Fruit fly (Drosophila melanogaster): ENCODE results near the gene CG43091.

Gene CG43091

DNA sequence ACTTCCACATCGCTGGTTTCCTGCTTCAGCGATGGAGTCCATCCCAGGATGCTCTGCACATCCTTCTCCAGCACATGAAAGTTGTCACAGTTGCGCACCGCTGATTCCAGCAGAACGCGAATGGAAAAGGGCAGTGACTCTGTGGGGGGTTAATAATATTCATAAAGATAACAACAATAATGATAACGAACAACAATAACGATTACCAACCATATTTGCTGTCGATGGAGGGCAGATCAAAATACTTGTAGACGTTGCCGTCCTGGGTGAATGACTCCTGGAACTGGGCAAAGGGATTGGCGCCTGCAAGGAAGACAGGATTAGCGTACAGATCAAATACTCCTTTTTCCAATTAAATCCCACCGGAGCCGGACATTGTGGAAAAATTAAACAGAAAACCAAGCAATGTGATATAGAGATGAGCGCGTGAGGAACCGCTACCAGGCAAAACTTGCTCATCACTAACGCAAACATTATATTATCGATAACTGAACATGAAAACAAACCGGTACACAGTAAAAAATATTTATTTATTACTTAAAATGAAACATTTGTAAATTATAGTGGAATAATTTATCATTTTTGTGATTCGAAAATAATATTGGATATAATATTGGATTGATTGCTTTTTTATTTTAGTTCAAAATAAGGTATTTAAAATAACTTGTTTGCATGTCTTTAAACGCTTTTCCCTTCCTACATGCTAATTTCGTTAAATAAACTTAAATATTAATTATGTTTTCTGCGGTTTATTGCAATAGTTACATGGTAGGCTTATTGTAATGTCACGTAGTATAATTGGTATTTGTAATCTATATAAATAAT, 44.2 kb downstream of the CG43091 start, which contains the start of gene Irp-1A (continued):
- TF ChIP-seq CG8944 (GFP tag; optimal IDR thresholded peaks at IDR 0.05), result no peak
- TF ChIP-seq CG3995 (GFP tag; optimal IDR thresholded peaks at IDR 0.05), result peak; percentile 61
- peak; percentile 77 for TF ChIP-seq tap (tag; optimal IDR thresholded peaks at IDR 0.05)
- TF ChIP-seq CG12769 (tag; optimal IDR thresholded peaks at IDR 0.05), result no peak
- TF ChIP-seq sima (GFP tag; optimal IDR thresholded peaks at IDR 0.05), result no peak
- peak; percentile 23 for TF ChIP-seq D19B (GFP tag; optimal IDR thresholded peaks at IDR 0.05)
- no peak for TF ChIP-seq CG4854 (GFP tag; optimal IDR thresholded peaks at IDR 0.05)
- no peak for TF ChIP-seq corto (GFP tag; optimal IDR thresholded peaks at IDR 0.05)
- TF ChIP-seq Dip3 (GFP tag; optimal IDR thresholded peaks at IDR 0.05), result no peak
- peak; percentile 85 for TF ChIP-seq unpg (GFP tag; optimal IDR thresholded peaks at IDR 0.05)
- TF ChIP-seq CG7839 (tag; optimal IDR thresholded peaks at IDR 0.05), result peak; percentile 86
- no peak for TF ChIP-seq CG16779 (GFP tag; IDR thresholded peaks at IDR 0.05)
- peak; percentile 83 for TF ChIP-seq BEAF-32 (GFP tag; optimal IDR thresholded peaks at IDR 0.05)
- no peak for TF ChIP-seq emc (GFP tag; optimal IDR thresholded peaks at IDR 0.05)
- TF ChIP-seq Bgb (GFP tag; IDR thresholded peaks at IDR 0.05; ENCODE audit: partially characterized antibody), result peak; percentile 86
- TF ChIP-seq CG12391 (tag; optimal IDR thresholded peaks at IDR 0.05), result peak; percentile 91
- no peak for TF ChIP-seq ab (GFP tag; optimal IDR thresholded peaks at IDR 0.05)
- peak; percentile 19 for TF ChIP-seq ewg (GFP tag; optimal IDR thresholded peaks at IDR 0.05)
- TF ChIP-seq Oli (tag; optimal IDR thresholded peaks at IDR 0.05), result peak; percentile 58
- peak; percentile 19 for TF ChIP-seq Antp (GFP tag; optimal IDR thresholded peaks at IDR 0.05)
- TF ChIP-seq Scr (GFP tag; IDR thresholded peaks at IDR 0.05; ENCODE audit: partially characterized antibody), result peak; percentile 90
- peak; percentile 90 for TF ChIP-seq sens (GFP tag)
- peak; percentile 35 for TF ChIP-seq nom (GFP tag; optimal IDR thresholded peaks at IDR 0.05)
- peak; percentile 70 for TF ChIP-seq CG4730 (GFP tag; IDR thresholded peaks at IDR 0.05)
- peak; percentile 56; the same call in 1 of the 3 replicates for TF ChIP-seq Aef1 (GFP tag; IDR thresholded peaks at IDR 0.05)
- peak; percentile 39 for TF ChIP-seq CG2202 (tag; optimal IDR thresholded peaks at IDR 0.05)
- TF ChIP-seq CG3163 (GFP tag; optimal IDR thresholded peaks at IDR 0.05), result no peak
- TF ChIP-seq Ada2b (GFP tag; IDR thresholded peaks at IDR 0.05), result peak; percentile 71
- TF ChIP-seq CG7271 (tag; optimal IDR thresholded peaks at IDR 0.05), result peak; percentile 80
- peak; percentile 57 for TF ChIP-seq Deaf1 (tag; optimal IDR thresholded peaks at IDR 0.05)
- TF ChIP-seq kay (GFP tag; optimal IDR thresholded peaks at IDR 0.05), result peak; percentile 64
- peak; percentile 7 for TF ChIP-seq Hmx (GFP tag; optimal IDR thresholded peaks at IDR 0.05)
- TF ChIP-seq CG14710 (tag; optimal IDR thresholded peaks at IDR 0.05), result peak; percentile 81
- TF ChIP-seq CG3838 (GFP tag; optimal IDR thresholded peaks at IDR 0.05), result no peak
- no peak for TF ChIP-seq CG7987 (GFP tag; optimal IDR thresholded peaks at IDR 0.05)
- TF ChIP-seq CG17186 (GFP tag; optimal IDR thresholded peaks at IDR 0.05), result no peak
- TF ChIP-seq maf-S (GFP tag; optimal IDR thresholded peaks at IDR 0.05), result no peak
- peak; percentile 65 for TF ChIP-seq CG10366 (GFP tag; IDR thresholded peaks at IDR 0.05)
- peak; percentile 84 for TF ChIP-seq unc-4 (GFP tag; IDR thresholded peaks at IDR 0.05; ENCODE audit: partially characterized antibody)
- peak; percentile 64; the same call in 1 of the 2 replicates for TF ChIP-seq NFAT (GFP tag; IDR thresholded peaks at IDR 0.05)
- TF ChIP-seq H2.0 (GFP tag; IDR thresholded peaks at IDR 0.05), result peak; percentile 67
- peak; percentile 85 for TF ChIP-seq grau (tag; optimal IDR thresholded peaks at IDR 0.05)
- peak; percentile 28 to 87 for TF ChIP-seq Hr51 (GFP tag; optimal IDR thresholded peaks at IDR 0.05)
- peak; percentile 82 for TF ChIP-seq knrl (GFP tag; IDR thresholded peaks at IDR 0.05; ENCODE audit: partially characterized antibody)
- peak; percentile 47 for TF ChIP-seq CG13624 (GFP tag; optimal IDR thresholded peaks at IDR 0.05)
- peak; percentile 31 for TF ChIP-seq CG10462 (GFP tag; optimal IDR thresholded peaks at IDR 0.05)
- peak; percentile 66 for TF ChIP-seq nerfin-1 (tag; optimal IDR thresholded peaks at IDR 0.05)
- no peak for TF ChIP-seq ftz-f1 (GFP tag; optimal IDR thresholded peaks at IDR 0.05)

All from whole organism, embryonic.